Fruit fly (Drosophila melanogaster) whole organism, wandering third instar larva: ENCODE measurements around the gene Cht11.

Experiments used
- Abd-B ChIP-seq: fragments of >200 bp; optimal IDR thresholded peaks from 2 replicates; lab custom pipeline; 2017; ENCODE audit warnings: missing biosample characterization, missing genetic modification characterization
- Hr78 ChIP-seq: fragments of >200 bp; optimal IDR thresholded peaks from 2 replicates; lab custom pipeline; 2017; ENCODE audit warnings: missing biosample characterization, missing genetic modification characterization
- h ChIP-seq: fragments of 200-800 bp; sonication (Bioruptor generic); optimal IDR thresholded peaks from 3 replicates; lab custom pipeline; 2016; ENCODE audit warnings: missing biosample characterization, mild to moderate bottlenecking, missing genetic modification characterization

DNA sequence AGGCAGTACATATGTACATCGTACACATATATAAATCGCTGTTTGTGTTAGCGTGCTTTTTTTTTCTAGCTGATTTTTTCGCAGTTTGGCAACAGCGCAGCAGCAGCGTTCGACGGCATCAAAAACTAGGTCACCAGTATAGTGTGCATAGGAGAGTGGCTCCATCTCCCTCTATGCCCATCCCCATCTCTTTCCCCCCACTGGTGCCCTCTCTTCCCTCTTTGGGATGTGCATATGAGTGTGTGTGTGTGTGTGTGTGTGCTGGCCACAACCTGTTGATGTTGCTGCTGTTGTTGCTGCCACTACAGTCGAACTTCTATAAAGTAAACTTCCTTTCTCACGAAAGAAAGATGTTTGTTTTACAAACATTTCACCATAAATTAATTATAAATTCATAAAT lies 22.4 kb upstream of the Cht11 start:
- TF ChIP-seq Hr78 (GFP tag; lab: Kevin White, UChicago) (no peak), Abd-B (GFP tag; lab: Kevin White, UChicago) (no peak), h (GFP tag; lab: Kevin White, UChicago) (no peak)
